Worm (Caenorhabditis elegans) whole organism, L3 larva: Measurements from ENCODE around the gene F49E11.7.

Source experiments
- R02D3.7 ChIP-seq: fragments of 150-350 bp; optimal IDR thresholded peaks from 2 replicates; lab custom pipeline; 2014; ENCODE audit warnings: missing biosample characterization, missing genetic modification characterization
- aly-2 ChIP-seq: fragments of 150-350 bp; optimal IDR thresholded peaks from 2 replicates; lab custom pipeline; 2014; ENCODE audit warnings: missing biosample characterization, missing genetic modification characterization
- ama-1 ChIP-seq: fragments of 150-350 bp; optimal IDR thresholded peaks from 2 replicates; lab custom pipeline; 2018
- ceh-16 ChIP-seq: sonication (generic microtip); optimal IDR thresholded peaks from 2 replicates; lab custom pipeline; 2017; ENCODE audit warnings: missing biosample characterization, missing genetic modification characterization
- ceh-28 ChIP-seq: fragments of 150-350 bp; optimal IDR thresholded peaks from 2 replicates; lab custom pipeline; 2014; ENCODE audit warnings: missing biosample characterization, missing genetic modification reagents, missing genetic modification characterization
- ceh-82 ChIP-seq: fragments of 150-350 bp; optimal IDR thresholded peaks from 2 replicates; lab custom pipeline; 2014; ENCODE audit warnings: missing biosample characterization, missing genetic modification characterization
- ceh-9 ChIP-seq: sonication (generic microtip); optimal IDR thresholded peaks from 2 replicates; lab custom pipeline; 2018; ENCODE audit warnings: missing biosample characterization, missing genetic modification characterization
- egl-27 ChIP-seq: sonication (generic microtip); optimal IDR thresholded peaks from 4 replicates; lab custom pipeline; 2017; ENCODE audit warnings: missing biosample characterization, missing genetic modification reagents, missing genetic modification characterization
- elt-1 ChIP-seq: fragments of 150-350 bp; optimal IDR thresholded peaks from 2 replicates; lab custom pipeline; 2014; ENCODE audit warnings: missing biosample characterization, missing genetic modification characterization
- elt-2 ChIP-seq: sonication (generic microtip); optimal IDR thresholded peaks from 2 replicates; lab custom pipeline; 2016; ENCODE audit warnings: missing genetic modification reagents, mild to moderate bottlenecking, missing genetic modification characterization, missing compliant biosample characterization
- eor-1 ChIP-seq, 2 experiments: fragments of 150-350 bp; optimal IDR thresholded peaks; 2 replicates each; lab custom pipeline; 2014 to 2018; ENCODE audit warnings: missing biosample characterization in 2 of 2, missing genetic modification characterization in 2 of 2
- fkh-10 ChIP-seq: sonication (generic microtip); optimal IDR thresholded peaks from 2 replicates; lab custom pipeline; 2017; ENCODE audit warnings: missing biosample characterization, missing genetic modification reagents, missing genetic modification characterization
- fos-1 ChIP-seq: fragments of 150-350 bp; optimal IDR thresholded peaks from 2 replicates; lab custom pipeline; 2014; ENCODE audit warnings: missing biosample characterization, missing genetic modification characterization
- hmg-11 ChIP-seq: sonication (generic microtip); optimal IDR thresholded peaks from 2 replicates; lab custom pipeline; 2016; ENCODE audit warnings: missing genetic modification characterization, missing compliant biosample characterization
- jun-1 ChIP-seq: fragments of 150-350 bp; optimal IDR thresholded peaks from 2 replicates; lab custom pipeline; 2014; ENCODE audit warnings: missing biosample characterization, missing genetic modification reagents, missing genetic modification characterization
- lin-15B ChIP-seq: fragments of 150-350 bp; optimal IDR thresholded peaks from 2 replicates; lab custom pipeline; 2014; ENCODE audit warnings: missing biosample characterization, missing genetic modification characterization
- lsy-12 ChIP-seq: sonication (generic microtip); optimal IDR thresholded peaks from 2 replicates; lab custom pipeline; 2016; ENCODE audit warnings: mild to moderate bottlenecking, missing genetic modification characterization, missing compliant biosample characterization
- mdl-1 ChIP-seq: fragments of 150-350 bp; optimal IDR thresholded peaks from 2 replicates; lab custom pipeline; 2014; ENCODE audit warnings: missing biosample characterization, missing genetic modification characterization
- nfya-1 ChIP-seq: sonication (generic microtip); optimal IDR thresholded peaks from 2 replicates; lab custom pipeline; 2017; ENCODE audit warnings: missing genetic modification characterization, mild to moderate bottlenecking, missing compliant biosample characterization, antibody characterized with exemption, moderate library complexity; ENCODE audit not compliant: insufficient read depth
- nhr-25 ChIP-seq: sonication (generic microtip); optimal IDR thresholded peaks from 2 replicates; lab custom pipeline; 2017; ENCODE audit warnings: missing biosample characterization, missing genetic modification characterization
- nhr-43 ChIP-seq: sonication (generic microtip); optimal IDR thresholded peaks from 2 replicates; lab custom pipeline; 2016; ENCODE audit warnings: mild to moderate bottlenecking, missing genetic modification characterization, missing compliant biosample characterization; ENCODE audit not compliant: poor library complexity, severe bottlenecking
- nhr-76 ChIP-seq: fragments of 150-350 bp; sonication (generic microtip); optimal IDR thresholded peaks from 5 replicates; lab custom pipeline; 2014; ENCODE audit warnings: missing biosample characterization, missing genetic modification characterization
- pqm-1 ChIP-seq: fragments of 150-350 bp; optimal IDR thresholded peaks from 2 replicates; lab custom pipeline; 2017; ENCODE audit warnings: missing biosample characterization, missing genetic modification characterization, inconsistent platforms
- skn-1 ChIP-seq: fragments of 150-350 bp; optimal IDR thresholded peaks from 2 replicates; lab custom pipeline; 2014; ENCODE audit warnings: missing biosample characterization, missing genetic modification characterization
- snpc-4 ChIP-seq: fragments of 150-350 bp; optimal IDR thresholded peaks from 2 replicates; lab custom pipeline; 2014; ENCODE audit warnings: missing biosample characterization, missing genetic modification characterization
- unc-39 ChIP-seq: sonication (generic microtip); optimal IDR thresholded peaks from 4 replicates; lab custom pipeline; 2017; ENCODE audit warnings: missing biosample characterization, missing genetic modification characterization
- zag-1 ChIP-seq: fragments of 150-350 bp; optimal IDR thresholded peaks from 2 replicates; lab custom pipeline; 2014; ENCODE audit warnings: missing biosample characterization, missing genetic modification characterization
- ztf-4 ChIP-seq: fragments of 150-350 bp; optimal IDR thresholded peaks from 2 replicates; lab custom pipeline; 2014; ENCODE audit warnings: missing biosample characterization, missing genetic modification characterization

The F49E11.7 gene

ce11 chrIV:13021006-13021405 is 31.7 kb upstream of the F49E11.7 start:
- TF ChIP-seq nhr-76 (tag; lab: Kevin White, UChicago) (no peak), aly-2 (tag; lab: Kevin White, UChicago) (no peak), lin-15B (tag; lab: Kevin White, UChicago) (no peak), fkh-10 (GFP tag; lab: Kevin White, UChicago) (no peak), zag-1 (tag; lab: Kevin White, UChicago) (no peak), ceh-16 (tag; lab: Kevin White, UChicago) (no peak), snpc-4 (tag; lab: Kevin White, UChicago) (no peak), eor-1 (tag; optimal IDR thresholded peaks at IDR 0.05; lab: Kevin White, UChicago) (no peak), R02D3.7 (tag; lab: Kevin White, UChicago) (no peak), hmg-11 (tag; lab: Kevin White, UChicago) (no peak), nfya-1 (tag; lab: Kevin White, UChicago) (no peak), ceh-28 (tag; lab: Kevin White, UChicago) (no peak), ceh-82 (no peak), ceh-9 (tag; lab: Kevin White, UChicago) (no peak), elt-1 (tag; lab: Kevin White, UChicago) (no peak), nhr-43 (tag; lab: Kevin White, UChicago) (no peak)

DNA sequence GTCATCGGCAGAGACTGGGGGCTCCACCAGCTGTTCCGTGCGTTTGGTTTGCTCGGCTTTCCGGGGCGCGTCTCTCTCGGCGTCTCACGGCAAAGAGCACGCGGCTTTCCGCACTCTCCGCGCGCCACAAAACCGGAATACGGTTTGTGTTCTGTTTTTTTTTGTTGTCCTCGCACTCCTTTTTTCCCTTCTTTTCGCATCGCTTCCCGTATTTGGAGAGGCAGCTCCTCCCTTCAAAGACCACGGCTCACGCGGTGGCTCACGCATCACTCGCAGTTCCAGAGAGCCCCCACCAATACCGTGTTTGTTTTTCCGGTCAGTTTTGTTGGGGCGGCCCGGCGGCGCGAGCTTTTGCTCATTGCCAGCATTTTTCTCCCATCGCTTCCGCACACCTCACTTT is 29.8 kb upstream of the F49E11.7 start:
- TF ChIP-seq pqm-1 (tag; lab: Kevin White, UChicago) (no peak), egl-27 (tag; lab: Kevin White, UChicago) (no peak), lsy-12 (tag; lab: Kevin White, UChicago) (no peak), hmg-11 (tag; lab: Kevin White, UChicago) (no peak), ztf-4 (no peak), mdl-1 (no peak), fkh-10 (GFP tag; lab: Kevin White, UChicago) (no peak)
- TF ChIP-seq, all 47 proteins: peak for 0

- no peak for TF ChIP-seq elt-2 (tag; lab: Kevin White, UChicago)
- peak; percentile 1 for TF ChIP-seq elt-1 (tag; lab: Kevin White, UChicago)
- TF ChIP-seq unc-39 (tag; lab: Kevin White, UChicago), result no peak
- peak; percentile 59 for TF ChIP-seq nfya-1 (tag; lab: Kevin White, UChicago)
- peak; percentile 9 for TF ChIP-seq skn-1
- TF ChIP-seq ceh-9 (tag; lab: Kevin White, UChicago), result peak; percentile 32
- peak; percentile 31 for TF ChIP-seq snpc-4 (tag; lab: Kevin White, UChicago)
- peak; percentile 55 for TF ChIP-seq hmg-11 (tag; lab: Kevin White, UChicago)
These were observed 26.8 kb upstream of the F49E11.7 start for ce11 chrIV:13025853-13026343.

DNA sequence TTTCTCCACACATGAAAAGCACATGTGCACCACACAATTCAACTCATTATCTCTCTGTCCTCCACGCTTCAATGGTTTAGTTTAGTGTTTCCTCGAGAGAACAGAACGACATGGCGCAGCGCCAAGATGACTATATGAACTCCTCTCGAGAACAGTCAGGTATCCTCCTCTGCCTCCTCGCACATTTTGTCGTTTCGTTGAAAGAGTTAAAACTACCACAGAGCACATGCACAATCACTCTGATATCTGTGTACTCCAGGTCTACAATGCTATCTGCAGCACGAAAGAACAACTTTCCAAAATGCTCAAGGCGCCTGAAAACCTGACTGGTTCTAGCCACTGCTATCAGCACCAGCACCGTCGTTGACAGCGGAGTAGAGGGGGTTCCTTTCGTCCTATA is 25.9 kb upstream of the F49E11.7 start:
- TF ChIP-seq elt-2 (tag; lab: Kevin White, UChicago), result peak; percentile 92
- TF ChIP-seq ama-1 (lab: Kevin White, UChicago), result no peak
- TF ChIP-seq ceh-16 (tag; lab: Kevin White, UChicago), result no peak
- no peak for TF ChIP-seq egl-27 (tag; lab: Kevin White, UChicago)
- TF ChIP-seq skn-1, result no peak
- peak; percentile 36 for TF ChIP-seq jun-1 (tag; lab: Kevin White, UChicago)
- no peak for TF ChIP-seq fos-1 (tag; lab: Kevin White, UChicago)
- peak; percentile 76 for TF ChIP-seq pqm-1 (tag; lab: Kevin White, UChicago)
- TF ChIP-seq lin-15B (tag; lab: Kevin White, UChicago), result no peak

DNA sequence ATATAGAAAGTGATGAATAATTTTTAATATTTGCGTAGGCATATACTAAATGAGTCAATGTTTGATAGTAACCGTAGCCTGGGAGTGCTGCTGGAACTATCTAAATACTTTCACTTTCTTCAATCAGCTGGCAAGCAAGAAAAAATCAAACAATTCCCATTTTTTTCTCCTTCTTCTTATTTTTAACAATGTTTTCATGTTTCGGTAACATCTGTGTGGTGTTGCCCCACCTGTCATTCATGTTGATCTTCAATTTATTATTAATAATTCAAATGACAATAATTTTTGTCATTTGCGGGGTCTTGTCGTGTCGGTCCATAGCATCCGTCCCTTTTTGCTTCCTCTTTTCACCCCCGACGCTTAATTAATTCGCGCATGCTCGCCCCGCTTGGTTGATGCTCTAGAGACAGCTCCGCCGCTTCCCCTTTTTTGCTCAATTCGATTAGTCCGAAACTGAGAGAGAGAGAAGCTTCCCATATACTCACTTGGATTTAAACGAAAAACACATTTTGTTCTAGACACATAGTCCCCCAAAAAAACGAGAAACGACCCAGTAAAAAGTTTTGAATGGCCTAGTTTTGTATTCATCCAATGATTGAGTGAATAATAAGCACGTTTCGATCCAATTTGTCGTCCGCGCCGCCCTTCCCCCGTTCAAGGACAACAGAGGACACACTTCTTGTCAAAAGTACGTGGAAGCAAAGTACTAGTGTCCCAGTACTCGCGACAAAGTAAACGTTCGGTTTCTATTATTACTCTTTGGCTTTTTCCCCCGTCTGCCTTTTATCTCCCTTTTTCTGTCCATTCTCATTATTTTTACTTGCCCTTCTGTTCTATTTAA is 24.6 kb upstream of the F49E11.7 start:
- TF ChIP-seq nhr-25 (tag; lab: Kevin White, UChicago), result peak; percentile 18
- TF ChIP-seq fos-1 (tag; lab: Kevin White, UChicago), result no peak
- peak; percentile 4 for TF ChIP-seq pqm-1 (tag; lab: Kevin White, UChicago)
